Fruit fly (Drosophila melanogaster) whole organism, embryonic: ENCODE measurements around the gene CG9706.
A peak's percentile ranks its signal among the peaks of the same experiment; 100 is the strongest.

Source experiments
- Atf3 ChIP-seq: fragments of 200-800 bp; sonication (Bioruptor generic); optimal IDR thresholded peaks from 3 replicates; lab custom pipeline; 2016; ENCODE audit warnings: missing biosample characterization, missing genetic modification characterization
- Awh ChIP-seq: fragments of 200-800 bp; sonication (Bioruptor generic); IDR thresholded peaks from 2 replicates; pipeline ENCODE4, ENCODE4 v1.3.6; 2022; ENCODE audit warnings: missing biosample characterization, missing genetic modification characterization
- CG11695 ChIP-seq: fragments of 200-800 bp; sonication (Bioruptor generic); IDR thresholded peaks from 3 replicates; pipeline ENCODE4 v1.3.6; 2022; ENCODE audit warnings: missing biosample characterization, missing genetic modification characterization
- CG11723 ChIP-seq: fragments of 200-800 bp; sonication (Bioruptor generic); optimal IDR thresholded peaks from 2 replicates; lab custom pipeline; 2017; ENCODE audit warnings: missing biosample characterization, mild to moderate bottlenecking, missing genetic modification characterization
- CG12236 ChIP-seq: fragments of 200-800 bp; sonication (Bioruptor generic); optimal IDR thresholded peaks from 2 replicates; lab custom pipeline; 2016; ENCODE audit warnings: missing biosample characterization, missing genetic modification characterization
- CG13287 ChIP-seq: fragments of 200-800 bp; sonication (Bioruptor generic); IDR thresholded peaks from 2 replicates; pipeline ENCODE4 v1.3.6; 2022; ENCODE audit warnings: missing biosample characterization, missing genetic modification characterization; ENCODE audit not compliant: partially characterized antibody
- CG14441 ChIP-seq: fragments of 200-800 bp; sonication (Bioruptor generic); IDR thresholded peaks from 2 replicates; pipeline ENCODE4 v1.3.6; 2022; ENCODE audit warnings: missing biosample characterization, missing genetic modification characterization
- CG16779 ChIP-seq: fragments of 200-800 bp; sonication (Bioruptor generic); IDR thresholded peaks from 2 replicates; pipeline ENCODE4 v1.3.6; 2022; ENCODE audit warnings: missing biosample characterization, missing genetic modification characterization
- CG16815 ChIP-seq: fragments of 200-800 bp; sonication (Bioruptor generic); optimal IDR thresholded peaks from 3 replicates; lab custom pipeline; 2017; ENCODE audit warnings: missing biosample characterization, mild to moderate bottlenecking, missing genetic modification characterization
- CG17568 ChIP-seq: fragments of 200-800 bp; sonication (Bioruptor generic); optimal IDR thresholded peaks from 2 replicates; lab custom pipeline; 2018; ENCODE audit warnings: missing biosample characterization, mild to moderate bottlenecking, missing genetic modification characterization, moderate library complexity
- CG17802 ChIP-seq: fragments of 200-800 bp; sonication (Bioruptor generic); optimal IDR thresholded peaks from 2 replicates; lab custom pipeline; 2018; ENCODE audit warnings: missing biosample characterization, mild to moderate bottlenecking, missing genetic modification characterization, moderate library complexity
- CG1792 ChIP-seq: fragments of 200-800 bp; sonication (Bioruptor generic); optimal IDR thresholded peaks from 2 replicates; lab custom pipeline; 2016; ENCODE audit warnings: missing biosample characterization, missing genetic modification characterization
- CG2120 ChIP-seq: fragments of 200-800 bp; sonication (Bioruptor generic); optimal IDR thresholded peaks from 3 replicates; lab custom pipeline; 2016; ENCODE audit warnings: missing biosample characterization, missing genetic modification characterization
- CG2875 ChIP-seq: fragments of 200-800 bp; sonication (Bioruptor generic); optimal IDR thresholded peaks from 2 replicates; lab custom pipeline; 2017; ENCODE audit warnings: missing biosample characterization, mild to moderate bottlenecking, missing genetic modification characterization, missing genetic modification reagents
- CG32772 ChIP-seq: fragments of 200-800 bp; sonication (Bioruptor generic); IDR thresholded peaks from 2 replicates; pipeline ENCODE4 v1.3.6; 2022; ENCODE audit warnings: missing biosample characterization, missing genetic modification characterization
- CG33557 ChIP-seq: fragments of 200-800 bp; sonication (Bioruptor generic); optimal IDR thresholded peaks from 2 replicates; lab custom pipeline; 2019; ENCODE audit warnings: missing biosample characterization, mild to moderate bottlenecking, missing genetic modification characterization, moderate library complexity
- CG3847 ChIP-seq: fragments of 200-800 bp; sonication (Bioruptor generic); IDR thresholded peaks from 2 replicates; pipeline ENCODE4 v1.3.6; 2022; ENCODE audit warnings: missing biosample characterization, missing genetic modification characterization
- CG4328 ChIP-seq: fragments of 200-800 bp; sonication (Bioruptor generic); optimal IDR thresholded peaks from 3 replicates; lab custom pipeline; 2017; ENCODE audit warnings: missing biosample characterization, missing genetic modification reagents, missing genetic modification characterization
- CG4730 ChIP-seq: fragments of 200-800 bp; sonication (Bioruptor generic); IDR thresholded peaks from 2 replicates; pipeline ENCODE4 v1.3.6; 2022; ENCODE audit warnings: missing biosample characterization, missing genetic modification characterization
- CG6175 ChIP-seq: fragments of 200-800 bp; sonication (Bioruptor generic); IDR thresholded peaks from 3 replicates; pipeline ENCODE4 v1.3.6; 2022; ENCODE audit warnings: missing biosample characterization, missing genetic modification characterization
- CG7556 ChIP-seq: fragments of 200-800 bp; sonication (Bioruptor generic); optimal IDR thresholded peaks from 2 replicates; lab custom pipeline; 2017; ENCODE audit warnings: missing biosample characterization, mild to moderate bottlenecking, missing genetic modification characterization
- CG7987 ChIP-seq: fragments of 200-800 bp; sonication (Bioruptor generic); optimal IDR thresholded peaks from 2 replicates; lab custom pipeline; 2018; ENCODE audit warnings: missing biosample characterization, mild to moderate bottlenecking, missing genetic modification characterization, moderate library complexity
- CG9817 ChIP-seq: fragments of 200-800 bp; sonication (Bioruptor generic); optimal IDR thresholded peaks from 2 replicates; lab custom pipeline; 2018; ENCODE audit warnings: missing biosample characterization, mild to moderate bottlenecking, missing genetic modification characterization, moderate library complexity
- Camta ChIP-seq: fragments of 200-800 bp; sonication (Bioruptor generic); optimal IDR thresholded peaks from 2 replicates; lab custom pipeline; 2016; ENCODE audit warnings: missing biosample characterization, missing genetic modification characterization
- CkIIα-i1 ChIP-seq: fragments of 200-800 bp; sonication (Bioruptor generic); IDR thresholded peaks from 2 replicates; pipeline ENCODE4 v1.3.6; 2022; ENCODE audit warnings: missing biosample characterization, missing genetic modification characterization
- Deaf1 ChIP-seq: fragments of 200-800 bp; optimal IDR thresholded peaks from 3 replicates; lab custom pipeline; 2019; ENCODE audit warnings: missing biosample characterization, mild to moderate bottlenecking, missing genetic modification characterization, moderate library complexity
- Eip74EF ChIP-seq, 2 experiments: fragments of 200-800 bp in 1 of 2; fragments of >200 bp in 1 of 2; sonication (Bioruptor generic) in 1 of 2; optimal IDR thresholded peaks; 2 replicates each; lab custom pipeline; 2017 to 2019; ENCODE audit warnings: missing biosample characterization in 2 of 2, missing genetic modification characterization in 2 of 2, mild to moderate bottlenecking in 1 of 2, moderate library complexity in 1 of 2
- Fer3 ChIP-seq: fragments of 200-800 bp; sonication (Bioruptor generic); optimal IDR thresholded peaks from 2 replicates; lab custom pipeline; 2018; ENCODE audit warnings: missing biosample characterization, mild to moderate bottlenecking, missing genetic modification characterization, moderate library complexity
- H2.0 ChIP-seq: fragments of 200-800 bp; sonication (Bioruptor generic); IDR thresholded peaks from 2 replicates; pipeline ENCODE4 v1.3.6; 2022; ENCODE audit warnings: missing biosample characterization, missing genetic modification characterization
- Hmr ChIP-seq: fragments of 200-800 bp; sonication (Bioruptor generic); optimal IDR thresholded peaks from 3 replicates; lab custom pipeline; 2017; ENCODE audit warnings: mild to moderate bottlenecking, missing biosample characterization, missing genetic modification reagents, missing genetic modification characterization
- Lim3 ChIP-seq: fragments of 200-800 bp; sonication (Bioruptor generic); IDR thresholded peaks from 2 replicates; pipeline ENCODE4 v1.3.6; 2022; ENCODE audit warnings: missing biosample characterization, missing genetic modification characterization
- Rx ChIP-seq: fragments of 200-800 bp; sonication (Bioruptor generic); IDR thresholded peaks from 2 replicates; pipeline ENCODE4 v1.3.6; 2022; ENCODE audit warnings: missing biosample characterization, missing genetic modification characterization
- amos ChIP-seq: fragments of 200-800 bp; sonication (Bioruptor generic); IDR thresholded peaks from 2 replicates; pipeline ENCODE4 v1.3.6; 2022; ENCODE audit warnings: missing biosample characterization, missing genetic modification characterization; ENCODE audit not compliant: partially characterized antibody
- az2 ChIP-seq: fragments of 200-800 bp; sonication (Bioruptor generic); optimal IDR thresholded peaks from 3 replicates; lab custom pipeline; 2016; ENCODE audit warnings: missing biosample characterization, missing genetic modification characterization
- chif ChIP-seq, 2 experiments: fragments of 200-800 bp; sonication (Bioruptor generic); optimal IDR thresholded peaks; 3 replicates each; lab custom pipeline; 2016; ENCODE audit warnings: missing biosample characterization in 2 of 2, missing genetic modification characterization in 2 of 2
- dpn ChIP-seq, 2 experiments: fragments of 200-800 bp; sonication (Bioruptor generic); optimal IDR thresholded peaks; 3 replicates each; lab custom pipeline; 2016; ENCODE audit warnings: missing biosample characterization in 2 of 2, missing genetic modification characterization in 2 of 2
- esg ChIP-seq: fragments of 200-800 bp; sonication (Bioruptor generic); conservative IDR thresholded peaks from 2 replicates; pipeline ENCODE4 v1.3.6; 2022; ENCODE audit warnings: missing biosample characterization, missing genetic modification characterization
- hb ChIP-seq: fragments of 200-800 bp; sonication (Bioruptor generic); IDR thresholded peaks from 3 replicates; pipeline ENCODE4 v1.3.6; 2022; ENCODE audit warnings: missing biosample characterization, missing genetic modification characterization; ENCODE audit not compliant: partially characterized antibody
- her ChIP-seq: fragments of 200-800 bp; sonication (Bioruptor generic); optimal IDR thresholded peaks from 2 replicates; lab custom pipeline; 2016; ENCODE audit warnings: missing biosample characterization, missing genetic modification characterization
- jumu ChIP-seq: fragments of 200-800 bp; sonication (Bioruptor generic); optimal IDR thresholded peaks from 3 replicates; lab custom pipeline; 2016; ENCODE audit warnings: missing biosample characterization, missing genetic modification characterization
- kni ChIP-seq: fragments of 200-800 bp; sonication (Bioruptor generic); optimal IDR thresholded peaks from 3 replicates; lab custom pipeline; 2017; ENCODE audit warnings: mild to moderate bottlenecking, missing biosample characterization, missing genetic modification reagents, missing genetic modification characterization
- pb ChIP-seq: fragments of 200-800 bp; sonication (Bioruptor generic); optimal IDR thresholded peaks from 3 replicates; lab custom pipeline; 2016; ENCODE audit warnings: missing biosample characterization, missing genetic modification characterization
- phol ChIP-seq: fragments of 200-800 bp; sonication (Bioruptor generic); optimal IDR thresholded peaks from 3 replicates; lab custom pipeline; 2018; ENCODE audit warnings: missing biosample characterization, mild to moderate bottlenecking, missing genetic modification characterization, moderate library complexity
- sens ChIP-seq: fragments of 200-800 bp; sonication (Bioruptor generic); peaks from one replicate; lab custom pipeline; 2016; ENCODE audit warnings: missing biosample characterization, missing genetic modification characterization
- sima ChIP-seq: fragments of 200-800 bp; sonication (Bioruptor generic); optimal IDR thresholded peaks from 2 replicates; lab custom pipeline; 2016; ENCODE audit warnings: missing biosample characterization, missing genetic modification characterization
- wek ChIP-seq: fragments of 200-800 bp; sonication (Bioruptor generic); optimal IDR thresholded peaks from 3 replicates; lab custom pipeline; 2018; ENCODE audit warnings: missing biosample characterization, mild to moderate bottlenecking, missing genetic modification characterization, moderate library complexity
- zen ChIP-seq: fragments of 200-800 bp; sonication (Bioruptor generic); optimal IDR thresholded peaks from 3 replicates; lab custom pipeline; 2018; ENCODE audit warnings: missing biosample characterization, mild to moderate bottlenecking, missing genetic modification characterization, moderate library complexity

Gene CG9706

dm6 chr3L:16805806-16806719, 23.3 kb downstream of the CG9706 start (continued):
- TF ChIP-seq amos (GFP tag; lab: Robert Waterston, UW) (no peak; the same call in 1 of the 2 replicates), CG17802 (tag; lab: Kevin White, UChicago) (no peak), CG16815 (GFP tag; lab: Kevin White, UChicago) (peak; percentile 2), CG4730 (GFP tag; lab: Robert Waterston, UW) (no peak), chif (GFP tag; optimal IDR thresholded peaks at IDR 0.05; lab: Kevin White, UChicago) (peak in 1 of 2 experiments; percentile 26), CG4328 (GFP tag; lab: Kevin White, UChicago) (no peak), CG16779 (peak; percentile 39; the same call in 1 of the 2 replicates), CG2875 (GFP tag; lab: Kevin White, UChicago) (no peak), phol (tag; lab: Kevin White, UChicago) (peak; percentile 43), her (GFP tag; lab: Kevin White, UChicago) (no peak), CG14441 (peak; percentile 31; the same call in 1 of the 2 replicates), Rx (GFP tag; lab: Robert Waterston, UW) (no peak), CG33557 (GFP tag; lab: Kevin White, UChicago) (no peak), CG2120 (GFP tag; lab: Kevin White, UChicago) (peak; percentile 83), CG9817 (peak; percentile 44), Eip74EF (GFP tag; optimal IDR thresholded peaks at IDR 0.05; lab: Kevin White, UChicago) (no peak), CG7556 (peak; percentile 70), kni (no peak), az2 (GFP tag; lab: Kevin White, UChicago) (peak; percentile 13), esg (GFP tag; lab: Robert Waterston, UW) (peak; percentile 36; the same call in 1 of the 2 replicates), CG6175 (GFP tag; lab: Robert Waterston, UW) (0 out of 3 replicates have a peak, but pooled peaks have one; percentile 21), hb (no peak), Lim3 (GFP tag; lab: Robert Waterston, UW) (no peak), H2.0 (GFP tag; lab: Robert Waterston, UW) (peak; percentile 19; the same call in 1 of the 2 replicates), CG7987 (GFP tag; lab: Kevin White, UChicago) (no peak), sima (no peak), pb (GFP tag; lab: Kevin White, UChicago) (peak; percentile 1), CG1792 (peak; percentile 27), Atf3 (GFP tag; lab: Kevin White, UChicago) (no peak), CG11695 (0 out of 3 replicates have a peak, but pooled peaks have one; percentile 14), CG3847 (GFP tag; lab: Robert Waterston, UW) (no peak; the same call in 1 of the 2 replicates), jumu (GFP tag; lab: Kevin White, UChicago) (peak; percentile 25), CG11723 (GFP tag; lab: Kevin White, UChicago) (no peak), CG12236 (no peak), CG32772 (GFP tag; lab: Robert Waterston, UW) (peak; percentile 47; the same call in 1 of the 2 replicates), Camta (GFP tag; lab: Kevin White, UChicago) (peak; percentile 17), zen (no peak), Deaf1 (tag; lab: Kevin White, UChicago) (peak; percentile 19), CkIIα-i1 (GFP tag; lab: Robert Waterston, UW) (no peak), CG13287 (GFP tag; lab: Robert Waterston, UW) (no peak), CG17568 (GFP tag; lab: Kevin White, UChicago) (peak; percentile 6), sens (GFP tag; lab: Kevin White, UChicago) (peak; percentile 91), Fer3 (tag; lab: Kevin White, UChicago) (peak; percentile 46), Hmr (peak; percentile 79), wek (GFP tag; lab: Kevin White, UChicago) (no peak), Awh (GFP tag; lab: Robert Waterston, UW) (no peak), dpn (GFP tag; optimal IDR thresholded peaks at IDR 0.05; lab: Kevin White, UChicago) (peak in 1 of 2 experiments; percentile 19)
